Fruit fly (Drosophila melanogaster) whole organism, embryonic: ENCODE measurements around the gene CG32079.

Experiments
- Aef1 ChIP-seq: fragments of 200-800 bp; sonication (Bioruptor generic); IDR thresholded peaks from 3 replicates; pipeline ENCODE4 v1.3.6; 2022; ENCODE audit warnings: missing biosample characterization, missing genetic modification characterization
- CG10274 ChIP-seq: fragments of 200-800 bp; sonication (Bioruptor generic); optimal IDR thresholded peaks from 3 replicates; lab custom pipeline; 2017; ENCODE audit warnings: missing biosample characterization, mild to moderate bottlenecking, missing genetic modification characterization
- CG11398 ChIP-seq: fragments of 200-800 bp; sonication (Bioruptor generic); optimal IDR thresholded peaks from 2 replicates; lab custom pipeline; 2016; ENCODE audit warnings: missing biosample characterization, missing genetic modification characterization
- CG14014 ChIP-seq: fragments of 200-800 bp; sonication (Bioruptor generic); IDR thresholded peaks from 2 replicates; pipeline ENCODE4 v1.3.6; 2022; ENCODE audit warnings: missing biosample characterization, missing genetic modification characterization
- CG15073 ChIP-seq: fragments of 200-800 bp; sonication (Bioruptor generic); optimal IDR thresholded peaks from 2 replicates; lab custom pipeline; 2016; ENCODE audit warnings: missing biosample characterization, missing genetic modification characterization
- CG15514 ChIP-seq: fragments of 200-800 bp; sonication (Bioruptor generic); optimal IDR thresholded peaks from 3 replicates; lab custom pipeline; 2017; ENCODE audit warnings: missing biosample characterization, missing genetic modification characterization, mild to moderate bottlenecking, moderate library complexity, missing genetic modification reagents
- CG17612 ChIP-seq: fragments of 200-800 bp; sonication (Bioruptor generic); IDR thresholded peaks from 2 replicates; pipeline ENCODE4 v1.3.6; 2022; ENCODE audit warnings: missing biosample characterization, missing genetic modification characterization
- CG2116 ChIP-seq: fragments of 200-800 bp; sonication (Bioruptor generic); optimal IDR thresholded peaks from 3 replicates; lab custom pipeline; 2018; ENCODE audit warnings: missing biosample characterization, mild to moderate bottlenecking, missing genetic modification characterization
- CG2889 ChIP-seq: fragments of 200-800 bp; sonication (Bioruptor generic); IDR thresholded peaks from 3 replicates; pipeline ENCODE4 v1.3.6; 2022; ENCODE audit warnings: missing biosample characterization, missing genetic modification characterization
- CG3847 ChIP-seq: fragments of 200-800 bp; sonication (Bioruptor generic); IDR thresholded peaks from 2 replicates; pipeline ENCODE4 v1.3.6; 2022; ENCODE audit warnings: missing biosample characterization, missing genetic modification characterization
- CG4617 ChIP-seq: fragments of 200-800 bp; sonication (Bioruptor generic); optimal IDR thresholded peaks from 3 replicates; lab custom pipeline; 2016; ENCODE audit warnings: missing biosample characterization, missing genetic modification characterization, borderline replicate concordance
- CG7357 ChIP-seq: fragments of 200-800 bp; sonication (Bioruptor generic); IDR thresholded peaks from 3 replicates; pipeline ENCODE4 v1.3.6; 2022; ENCODE audit warnings: missing biosample characterization, missing genetic modification characterization
- CG8290 ChIP-seq, 3 experiments: fragments of 200-800 bp; sonication (Bioruptor generic); optimal IDR thresholded peaks; 2 replicates each; lab custom pipeline; 2016 to 2019; ENCODE audit warnings: missing biosample characterization in 3 of 3, missing genetic modification characterization in 3 of 3, mild to moderate bottlenecking in 2 of 3, moderate library complexity in 1 of 3
- CG9215 ChIP-seq: fragments of 200-800 bp; sonication (Bioruptor generic); IDR thresholded peaks from 2 replicates; pipeline ENCODE4 v1.3.6; 2022; ENCODE audit warnings: missing biosample characterization, missing genetic modification characterization
- Dek ChIP-seq: fragments of 200-800 bp; sonication (Bioruptor generic); optimal IDR thresholded peaks from 3 replicates; lab custom pipeline; 2019; ENCODE audit warnings: missing biosample characterization, mild to moderate bottlenecking, missing genetic modification characterization, moderate library complexity
- Dp ChIP-seq: fragments of 200-800 bp; sonication (Bioruptor generic); optimal IDR thresholded peaks from 2 replicates; lab custom pipeline; 2018; ENCODE audit warnings: missing biosample characterization, mild to moderate bottlenecking, missing genetic modification characterization, moderate library complexity
- E2f2 ChIP-seq: fragments of 200-800 bp; sonication (Bioruptor generic); IDR thresholded peaks from 2 replicates; pipeline ENCODE4 v1.3.6; 2022; ENCODE audit warnings: missing biosample characterization, missing genetic modification characterization
- GATAe ChIP-seq: fragments of 200-800 bp; sonication (Bioruptor generic); conservative IDR thresholded peaks from 2 replicates; pipeline ENCODE4 v1.3.6; 2022; ENCODE audit warnings: missing biosample characterization, missing genetic modification characterization
- HmgZ ChIP-seq: fragments of 200-800 bp; sonication (Bioruptor generic); optimal IDR thresholded peaks from 2 replicates; lab custom pipeline; 2018; ENCODE audit warnings: missing biosample characterization, mild to moderate bottlenecking, missing genetic modification characterization
- Hr3 ChIP-seq: fragments of 200-800 bp; sonication (Bioruptor generic); optimal IDR thresholded peaks from 3 replicates; lab custom pipeline; 2016; ENCODE audit warnings: missing biosample characterization, missing genetic modification characterization
- Hsf ChIP-seq: fragments of 200-800 bp; sonication (Bioruptor generic); optimal IDR thresholded peaks from 3 replicates; lab custom pipeline; 2016; ENCODE audit warnings: missing biosample characterization, missing genetic modification characterization
- MBD-R2 ChIP-seq: fragments of 200-800 bp; sonication (Bioruptor generic); IDR thresholded peaks from 2 replicates; pipeline ENCODE4 v1.3.6; 2022; ENCODE audit warnings: missing biosample characterization, missing genetic modification characterization
- MESR4 ChIP-seq: fragments of 200-800 bp; sonication (Bioruptor generic); optimal IDR thresholded peaks from 2 replicates; lab custom pipeline; 2018; ENCODE audit warnings: missing biosample characterization, mild to moderate bottlenecking, missing genetic modification characterization, moderate library complexity
- Neu2 ChIP-seq: fragments of 200-800 bp; sonication (Bioruptor generic); optimal IDR thresholded peaks from 3 replicates; lab custom pipeline; 2016; ENCODE audit warnings: missing biosample characterization, missing genetic modification characterization, borderline replicate concordance
- Nf-YB ChIP-seq: fragments of 200-800 bp; sonication (Bioruptor generic); optimal IDR thresholded peaks from 3 replicates; lab custom pipeline; 2019; ENCODE audit warnings: missing biosample characterization, mild to moderate bottlenecking, missing genetic modification characterization, moderate library complexity
- Pdp1 ChIP-seq, 2 experiments: fragments of 200-800 bp; sonication (Bioruptor generic); optimal IDR thresholded peaks; 3 replicates each; lab custom pipeline; 2016; ENCODE audit warnings: missing biosample characterization in 2 of 2, missing genetic modification characterization in 2 of 2, mild to moderate bottlenecking in 1 of 2, moderate library complexity in 1 of 2
- Sox102F ChIP-seq: fragments of 200-800 bp; sonication (Bioruptor generic); optimal IDR thresholded peaks from 2 replicates; lab custom pipeline; 2018; ENCODE audit warnings: missing biosample characterization, mild to moderate bottlenecking, missing genetic modification characterization, moderate library complexity
- Sry-β ChIP-seq: fragments of 200-800 bp; sonication (Bioruptor generic); optimal IDR thresholded peaks from 2 replicates; lab custom pipeline; 2018; ENCODE audit warnings: missing biosample characterization, mild to moderate bottlenecking, missing genetic modification characterization, moderate library complexity
- Ssrp ChIP-seq: fragments of 200-800 bp; sonication (Bioruptor generic); optimal IDR thresholded peaks from 2 replicates; lab custom pipeline; 2018; ENCODE audit warnings: missing biosample characterization, mild to moderate bottlenecking, missing genetic modification characterization, moderate library complexity
- Xbp1 ChIP-seq: fragments of 200-800 bp; sonication (Bioruptor generic); optimal IDR thresholded peaks from 3 replicates; lab custom pipeline; 2016; ENCODE audit warnings: missing biosample characterization, mild to moderate bottlenecking, missing genetic modification characterization
- YL-1 ChIP-seq: fragments of 200-800 bp; sonication (Bioruptor generic); optimal IDR thresholded peaks from 3 replicates; lab custom pipeline; 2017; ENCODE audit warnings: missing biosample characterization, mild to moderate bottlenecking, missing genetic modification characterization
- az2 ChIP-seq: fragments of 200-800 bp; sonication (Bioruptor generic); optimal IDR thresholded peaks from 3 replicates; lab custom pipeline; 2016; ENCODE audit warnings: missing biosample characterization, missing genetic modification characterization
- crp ChIP-seq, 2 experiments: fragments of 200-800 bp; sonication (Bioruptor generic); optimal IDR thresholded peaks; 2 replicates in 1 of 2; 3 replicates in 1 of 2; lab custom pipeline; 2017; ENCODE audit warnings: missing biosample characterization in 2 of 2, missing genetic modification characterization in 2 of 2, mild to moderate bottlenecking in 1 of 2, moderate library complexity in 1 of 2
- esg ChIP-seq: fragments of 200-800 bp; sonication (Bioruptor generic); conservative IDR thresholded peaks from 2 replicates; pipeline ENCODE4 v1.3.6; 2022; ENCODE audit warnings: missing biosample characterization, missing genetic modification characterization
- eve ChIP-seq, 2 experiments: fragments of >200 bp; optimal IDR thresholded peaks; 2 replicates each; lab custom pipeline; 2017; ENCODE audit warnings: missing biosample characterization in 2 of 2, missing genetic modification characterization in 2 of 2
- grn ChIP-seq: fragments of 200-800 bp; sonication (Bioruptor generic); optimal IDR thresholded peaks from 3 replicates; lab custom pipeline; 2017; ENCODE audit warnings: missing biosample characterization, missing genetic modification characterization
- kah ChIP-seq: fragments of 200-800 bp; sonication (Bioruptor generic); optimal IDR thresholded peaks from 2 replicates; lab custom pipeline; 2018; ENCODE audit warnings: missing biosample characterization, mild to moderate bottlenecking, missing genetic modification characterization
- kay ChIP-seq: fragments of 200-800 bp; sonication (Bioruptor generic); optimal IDR thresholded peaks from 2 replicates; lab custom pipeline; 2016; ENCODE audit warnings: missing biosample characterization, missing genetic modification characterization
- lilli ChIP-seq: fragments of 200-800 bp; sonication (Bioruptor generic); optimal IDR thresholded peaks from 3 replicates; lab custom pipeline; 2016; ENCODE audit warnings: missing biosample characterization, missing genetic modification characterization
- mam ChIP-seq: fragments of 200-800 bp; sonication (Bioruptor generic); optimal IDR thresholded peaks from 3 replicates; lab custom pipeline; 2016; ENCODE audit warnings: missing biosample characterization, missing genetic modification characterization
- mirr ChIP-seq: fragments of 200-800 bp; sonication (Bioruptor generic); optimal IDR thresholded peaks from 3 replicates; lab custom pipeline; 2018; ENCODE audit warnings: missing biosample characterization, mild to moderate bottlenecking, missing genetic modification characterization
- otp ChIP-seq: fragments of 200-800 bp; sonication (Bioruptor generic); IDR thresholded peaks from 3 replicates; pipeline ENCODE4, ENCODE4 v1.3.6; 2022; ENCODE audit warnings: missing biosample characterization, missing genetic modification characterization
- pzg ChIP-seq: fragments of 200-800 bp; sonication (Bioruptor generic); optimal IDR thresholded peaks from 3 replicates; lab custom pipeline; 2018; ENCODE audit warnings: missing biosample characterization, mild to moderate bottlenecking, missing genetic modification characterization, moderate library complexity
- row ChIP-seq: fragments of 200-800 bp; sonication (Bioruptor generic); IDR thresholded peaks from 3 replicates; pipeline ENCODE4 v1.3.6; 2022; ENCODE audit warnings: missing biosample characterization, missing genetic modification characterization
- sens-2 ChIP-seq: fragments of 200-800 bp; sonication (Bioruptor generic); IDR thresholded peaks from 2 replicates; pipeline ENCODE4 v1.3.6; 2022; ENCODE audit warnings: missing biosample characterization, missing genetic modification characterization
- slp2 ChIP-seq: fragments of 200-800 bp; sonication (Bioruptor generic); optimal IDR thresholded peaks from 2 replicates; lab custom pipeline; 2016; ENCODE audit warnings: missing biosample characterization, missing genetic modification characterization
- sqz ChIP-seq: fragments of 200-800 bp; sonication (Bioruptor generic); optimal IDR thresholded peaks from 3 replicates; lab custom pipeline; 2018; ENCODE audit warnings: missing biosample characterization, mild to moderate bottlenecking, missing genetic modification characterization
- sr ChIP-seq: fragments of 200-800 bp; sonication (Bioruptor generic); IDR thresholded peaks from 3 replicates; pipeline ENCODE4 v1.3.6; 2022; ENCODE audit warnings: missing biosample characterization, missing genetic modification characterization
- stwl ChIP-seq: fragments of 200-800 bp; sonication (Bioruptor generic); optimal IDR thresholded peaks from 3 replicates; lab custom pipeline; 2018; ENCODE audit warnings: missing biosample characterization, mild to moderate bottlenecking, missing genetic modification characterization, moderate library complexity
- toy ChIP-seq: fragments of 200-800 bp; sonication (Bioruptor generic); IDR thresholded peaks from 2 replicates; pipeline ENCODE4 v1.3.6; 2022; ENCODE audit warnings: missing biosample characterization, missing genetic modification characterization

The CG32079 gene

dm6 chr3L:11061200-11061599 is 35.8 kb downstream of the CG32079 start, which contains the start of the genes CG6321 and Blos2 (continued):
- no peak for TF ChIP-seq toy (GFP tag; lab: Robert Waterston, UW)
- peak; percentile 4 for TF ChIP-seq mirr (GFP tag; lab: Kevin White, UChicago)
- peak; percentile 21 for TF ChIP-seq grn (GFP tag; lab: Kevin White, UChicago)
- peak; percentile 66 for TF ChIP-seq az2 (GFP tag; lab: Kevin White, UChicago)
- no peak for TF ChIP-seq CG15073 (GFP tag; lab: Kevin White, UChicago)
- TF ChIP-seq CG11398 (GFP tag; lab: Kevin White, UChicago), result no peak
- peak; percentile 25 for TF ChIP-seq CG2116
- TF ChIP-seq lilli (GFP tag; lab: Kevin White, UChicago), result peak; percentile 73
- peak; percentile 67 for TF ChIP-seq Ssrp
- TF ChIP-seq GATAe (GFP tag; lab: Robert Waterston, UW), result peak; percentile 55; the same call in 1 of the 2 replicates
- TF ChIP-seq kah, result peak; percentile 33
- peak; percentile 51 for TF ChIP-seq CG14014 (GFP tag; lab: Robert Waterston, UW)
- TF ChIP-seq Aef1 (GFP tag; lab: Robert Waterston, UW), result peak; percentile 30; the same call in 1 of the 3 replicates
- TF ChIP-seq sens-2 (GFP tag; lab: Robert Waterston, UW), result no peak
- TF ChIP-seq sr (GFP tag; lab: Robert Waterston, UW), result no peak
- peak; percentile 30 for TF ChIP-seq slp2 (GFP tag; lab: Kevin White, UChicago)
- peak; percentile 23 for TF ChIP-seq mam (GFP tag; lab: Kevin White, UChicago)
- TF ChIP-seq otp (GFP tag; lab: Robert Waterston, UW), result no peak
- peak; percentile 73 for TF ChIP-seq Dek (tag; lab: Kevin White, UChicago)
- peak; percentile 14 for TF ChIP-seq Sry-β (GFP tag; lab: Kevin White, UChicago)
- TF ChIP-seq Hr3 (GFP tag; lab: Kevin White, UChicago), result peak; percentile 69
- TF ChIP-seq CG17612 (GFP tag; lab: Robert Waterston, UW), result 0 out of 2 replicates have a peak, but pooled peaks have one; percentile 34
- TF ChIP-seq CG3847, result peak; percentile 53; the same call in 1 of the 2 replicates
- TF ChIP-seq CG2889 (GFP tag; lab: Robert Waterston, UW), result no peak
- peak in 1 of 2 experiments; percentile 83 for TF ChIP-seq eve (GFP tag; optimal IDR thresholded peaks at IDR 0.05; lab: Kevin White, UChicago)

dm6 chr3L:11062441-11062840 is 37.1 kb downstream of the CG32079 start, which contains the start of gene CG32069:
CG32069 (minus strand) TSS chr3L:11062614.
- TF ChIP-seq MBD-R2 (GFP tag; lab: Robert Waterston, UW) (peak; percentile 73), CG7357 (no peak), Neu2 (GFP tag; lab: Kevin White, UChicago) (no peak), esg (GFP tag; lab: Robert Waterston, UW) (no peak), CG15514 (GFP tag; lab: Kevin White, UChicago) (peak; percentile 36), CG10274 (GFP tag; lab: Kevin White, UChicago) (no peak), pzg (GFP tag; lab: Kevin White, UChicago) (peak; percentile 53), YL-1 (peak; percentile 11), CG4617 (GFP tag; lab: Kevin White, UChicago) (peak; percentile 5), crp (GFP tag; optimal IDR thresholded peaks at IDR 0.05; lab: Kevin White, UChicago) (peak in 1 of 2 experiments; percentile 86), sqz (GFP tag; lab: Kevin White, UChicago) (no peak), Dp (GFP tag; lab: Kevin White, UChicago) (peak; percentile 84), HmgZ (peak; percentile 0), Pdp1 (GFP tag; optimal IDR thresholded peaks at IDR 0.05; lab: Kevin White, UChicago) (peak in 1 of 2 experiments; percentile 75), Xbp1 (GFP tag; lab: Kevin White, UChicago) (peak; percentile 16), kay (GFP tag; lab: Kevin White, UChicago) (no peak), stwl (tag; lab: Kevin White, UChicago) (peak; percentile 7), Sox102F (GFP tag; lab: Kevin White, UChicago) (no peak), Sry-β (GFP tag; lab: Kevin White, UChicago) (peak; percentile 81), Hsf (no peak), MESR4 (peak; percentile 54), row (GFP tag; lab: Robert Waterston, UW) (peak; percentile 39; the same call in 1 of the 3 replicates), E2f2 (GFP tag; lab: Robert Waterston, UW) (peak; percentile 88), Nf-YB (GFP tag; lab: Kevin White, UChicago) (no peak), CG9215 (GFP tag; lab: Robert Waterston, UW) (no peak), CG11398 (GFP tag; lab: Kevin White, UChicago) (no peak), CG8290 (GFP tag; optimal IDR thresholded peaks at IDR 0.05; lab: Kevin White, UChicago) (no peak), CG8290 (tag; optimal IDR thresholded peaks at IDR 0.05; lab: Kevin White, UChicago) (no peak)
